Worm (Caenorhabditis elegans) whole organism, L3 larva: ENCODE data around the gene T25G12.6.

Experiments
- lin-15B ChIP-seq: fragments of 150-350 bp; optimal IDR thresholded peaks from 2 replicates; lab custom pipeline; 2014; ENCODE audit warnings: missing biosample characterization, missing genetic modification characterization
- lsy-12 ChIP-seq: sonication (generic microtip); optimal IDR thresholded peaks from 2 replicates; lab custom pipeline; 2016; ENCODE audit warnings: mild to moderate bottlenecking, missing genetic modification characterization, missing compliant biosample characterization
- nfya-1 ChIP-seq: sonication (generic microtip); optimal IDR thresholded peaks from 2 replicates; lab custom pipeline; 2017; ENCODE audit warnings: missing genetic modification characterization, mild to moderate bottlenecking, missing compliant biosample characterization, antibody characterized with exemption, moderate library complexity; ENCODE audit not compliant: insufficient read depth
- nhr-11 ChIP-seq: fragments of 150-350 bp; optimal IDR thresholded peaks from 2 replicates; lab custom pipeline; 2014; ENCODE audit warnings: missing biosample characterization, missing genetic modification characterization
- nhr-23 ChIP-seq: fragments of 150-350 bp; optimal IDR thresholded peaks from 2 replicates; lab custom pipeline; 2014; ENCODE audit warnings: missing biosample characterization, missing genetic modification reagents, missing genetic modification characterization
- nhr-25 ChIP-seq: sonication (generic microtip); optimal IDR thresholded peaks from 2 replicates; lab custom pipeline; 2017; ENCODE audit warnings: missing biosample characterization, missing genetic modification characterization
- pha-4 ChIP-seq: fragments of 150-350 bp; optimal IDR thresholded peaks from 2 replicates; lab custom pipeline; 2014; ENCODE audit warnings: missing biosample characterization, missing genetic modification reagents, missing genetic modification characterization
- pqm-1 ChIP-seq: fragments of 150-350 bp; optimal IDR thresholded peaks from 2 replicates; lab custom pipeline; 2017; ENCODE audit warnings: missing biosample characterization, missing genetic modification characterization, inconsistent platforms
- skn-1 ChIP-seq: fragments of 150-350 bp; optimal IDR thresholded peaks from 2 replicates; lab custom pipeline; 2014; ENCODE audit warnings: missing biosample characterization, missing genetic modification characterization

- no peak for TF ChIP-seq lsy-12 (tag; lab: Kevin White, UChicago)
- no peak for TF ChIP-seq pqm-1
- no peak for TF ChIP-seq nhr-25 (tag; lab: Kevin White, UChicago)
- TF ChIP-seq nhr-23 (tag; lab: Kevin White, UChicago): no peak
- no peak for TF ChIP-seq lin-15B (tag; lab: Kevin White, UChicago)
- no peak for TF ChIP-seq nhr-11
- no peak for TF ChIP-seq skn-1
- no peak for TF ChIP-seq pha-4
- TF ChIP-seq nfya-1 (tag; lab: Kevin White, UChicago): no peak
Measured at ce11 chrX:17247260-17247659, 17.3 kb upstream of the T25G12.6 start.
